Worm (Caenorhabditis elegans): ENCODE measurements around the gene C16A11.3.

C16A11.3 gene

ce11 chrII:4238963-4239362, 9.6 kb downstream of the C16A11.3 start:
- no peak for TF ChIP-seq tra-1 (GFP tag; IDR thresholded peaks at IDR 0.05)
- no peak for TF ChIP-seq mdt-29 (GFP tag; IDR thresholded peaks at IDR 0.05)
- TF ChIP-seq nhr-6 (tag; optimal IDR thresholded peaks at IDR 0.05), result no peak
- TF ChIP-seq nhr-102 (tag; optimal IDR thresholded peaks at IDR 0.05), result no peak
- no peak for TF ChIP-seq daf-12 (tag; optimal IDR thresholded peaks at IDR 0.05)

ce11 chrII:4244959-4245358, 15.6 kb downstream of the C16A11.3 start:
- TF ChIP-seq nhr-41 (GFP tag; IDR thresholded peaks at IDR 0.05), result no peak
- no peak for TF ChIP-seq skn-1 (tag; optimal IDR thresholded peaks at IDR 0.05)
- TF ChIP-seq F37D6.2 (tag; optimal IDR thresholded peaks at IDR 0.05), result no peak
- TF ChIP-seq ama-1 (optimal IDR thresholded peaks at IDR 0.05), result no peak
- no peak for TF ChIP-seq T20F7.1 (GFP tag; optimal IDR thresholded peaks at IDR 0.05)
- no peak for TF ChIP-seq F49E8.2 (tag; optimal IDR thresholded peaks at IDR 0.05; ENCODE audit: borderline replicate concordance)
- TF ChIP-seq nhr-77 (tag; optimal IDR thresholded peaks at IDR 0.05), result no peak
- no peak for TF ChIP-seq mdl-1 (tag; optimal IDR thresholded peaks at IDR 0.05)
- no peak for TF ChIP-seq ceh-32 (tag; optimal IDR thresholded peaks at IDR 0.05; ENCODE audit: poor library complexity)
- TF ChIP-seq nhr-76 (tag; optimal IDR thresholded peaks at IDR 0.05), result no peak

- TF ChIP-seq lsy-2 (tag; optimal IDR thresholded peaks at IDR 0.05) (no peak), daf-19 (GFP tag; conservative IDR thresholded peaks at IDR 0.05) (no peak), madf-9 (GFP tag; conservative IDR thresholded peaks at IDR 0.05) (no peak), T26A8.4 (GFP tag; IDR thresholded peaks at IDR 0.05) (no peak), zip-11 (GFP tag; IDR thresholded peaks at IDR 0.05) (no peak), Y75B8A.6 (GFP tag; IDR thresholded peaks at IDR 0.05) (no peak), Y105C5A.15 (GFP tag; IDR thresholded peaks at IDR 0.05) (no peak), nhr-25 (tag; optimal IDR thresholded peaks at IDR 0.05; ENCODE audit: borderline replicate concordance, insufficient read depth) (no peak), lin-1 (GFP tag; IDR thresholded peaks at IDR 0.05) (no peak), vab-7 (GFP tag; IDR thresholded peaks at IDR 0.05) (no peak), ama-1 (optimal IDR thresholded peaks at IDR 0.05) (no peak), php-3 (GFP tag; IDR thresholded peaks at IDR 0.05) (no peak), snpc-4 (tag; optimal IDR thresholded peaks at IDR 0.05) (no peak), duxl-1 (tag; optimal IDR thresholded peaks at IDR 0.05; ENCODE audit: poor library complexity) (no peak), ceh-82 (tag; optimal IDR thresholded peaks at IDR 0.05) (no peak)
Observed at ce11 chrII:4246897-4247296, 17.6 kb downstream of the C16A11.3 start, which contains the start of gene gpa-11. TSS of gene gpa-11 (plus strand) at chrII:4247197.

- TF ChIP-seq nhr-10 (tag; optimal IDR thresholded peaks at IDR 0.05), result no peak
- TF ChIP-seq ceh-28 (tag; optimal IDR thresholded peaks at IDR 0.05), result peak; percentile 95
- TF ChIP-seq D1046.2 (GFP tag; IDR thresholded peaks at IDR 0.05), result no peak
- no peak for TF ChIP-seq Y5F2A.4 (GFP tag; optimal IDR thresholded peaks at IDR 0.05)
Observed at ce11 chrII:4256541-4257001, 27.2 kb downstream of the C16A11.3 start, which contains the start of gene C16A11.7. TSS of gene C16A11.7 (minus strand) at chrII:4256951.

ce11 chrII:4258683-4259082, 29.3 kb downstream of the C16A11.3 start, which contains the start of gene clec-135:
TSS of gene clec-135 (minus strand) at chrII:4258783.
- TF ChIP-seq rbr-2 (tag; optimal IDR thresholded peaks at IDR 0.05) (no peak), sdz-12 (GFP tag; optimal IDR thresholded peaks at IDR 0.05) (no peak), skn-1 (tag; optimal IDR thresholded peaks at IDR 0.05) (no peak)

Measured in whole organism, L4 larva.